Fruit fly (Drosophila melanogaster) S2 (cell line): ENCODE measurements around the gene fuss.

Source experiments
- CG8478 ChIP-seq: fragments of >200 bp; optimal IDR thresholded peaks from 2 replicates; lab custom pipeline; 2018
- CTCF ChIP-seq, 2 experiments: fragments of >200 bp; optimal IDR thresholded peaks; 2 replicates each; lab custom pipeline; 2018

- TF ChIP-seq CG8478 (lab: Kevin White, UChicago): no peak
- TF ChIP-seq CTCF (optimal IDR thresholded peaks at IDR 0.05; lab: Kevin White, UChicago): no peak
Measured at dm6 chr4:963193-963592, 15.1 kb downstream of the fuss start.
